Worm (Caenorhabditis elegans) whole organism, L1 larva: ENCODE data around the gene zipt-7.2.

Experiments used
- snpc-4 ChIP-seq: fragments of 150-350 bp; optimal IDR thresholded peaks from 2 replicates; lab custom pipeline; 2014; ENCODE audit warnings: missing biosample characterization, missing genetic modification characterization
- ztf-11 ChIP-seq, 2 experiments: sonication (generic microtip); optimal IDR thresholded peaks; 2 replicates each; lab custom pipeline; 2016 to 2017; ENCODE audit warnings: missing genetic modification characterization in 2 of 2, missing biosample characterization in 1 of 2, missing compliant biosample characterization in 1 of 2

ce11 chrX:15539299-15539698, 31.6 kb upstream of the zipt-7.2 start:
- TF ChIP-seq snpc-4 (tag; lab: Kevin White, UChicago) = no peak
- TF ChIP-seq ztf-11 (tag; optimal IDR thresholded peaks at IDR 0.05; lab: Kevin White, UChicago) = no peak
